Fruit fly (Drosophila melanogaster) whole organism, prepupa: ENCODE results near the gene CG43288.

Experiments used
- Sox14 ChIP-seq: fragments of 200-800 bp; sonication (Bioruptor generic); optimal IDR thresholded peaks from 3 replicates; lab custom pipeline; 2016; ENCODE audit warnings: missing biosample characterization, missing genetic modification characterization
- cyc ChIP-seq: fragments of 200-800 bp; sonication (Bioruptor generic); optimal IDR thresholded peaks from 3 replicates; lab custom pipeline; 2016; ENCODE audit warnings: missing biosample characterization, missing genetic modification characterization
- dsx ChIP-seq: fragments of 200-800 bp; optimal IDR thresholded peaks from 3 replicates; lab custom pipeline; 2019; ENCODE audit warnings: missing biosample characterization, mild to moderate bottlenecking, missing genetic modification characterization, moderate library complexity; ENCODE audit not compliant: poor library complexity, severe bottlenecking
- fd59A ChIP-seq: fragments of 200-800 bp; sonication (Bioruptor generic); optimal IDR thresholded peaks from 2 replicates; lab custom pipeline; 2017; ENCODE audit warnings: missing biosample characterization, mild to moderate bottlenecking, missing genetic modification characterization, missing genetic modification reagents
- lz ChIP-seq: fragments of 200-800 bp; sonication (Bioruptor generic); optimal IDR thresholded peaks from 3 replicates; lab custom pipeline; 2016; ENCODE audit warnings: missing biosample characterization, missing genetic modification characterization

CG43288 gene

DNA sequence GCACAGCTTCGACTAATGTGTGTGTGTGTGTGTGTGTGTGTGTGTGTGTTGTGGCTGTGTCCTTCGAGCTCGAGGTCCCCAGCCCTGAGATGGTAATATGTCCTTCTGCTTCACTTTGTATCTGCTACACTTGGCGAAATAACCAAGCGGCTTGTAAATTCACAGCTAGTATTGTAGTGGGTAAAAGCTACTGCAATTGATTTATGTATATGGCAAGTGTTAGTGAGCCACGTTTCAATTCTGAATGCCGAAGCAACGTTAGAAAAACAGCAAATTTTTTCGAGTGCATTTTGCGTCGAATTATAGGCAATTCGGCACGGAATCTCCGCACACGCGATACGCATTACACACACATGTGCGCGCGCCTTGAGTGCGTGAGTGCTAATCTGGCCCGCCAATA lies 49.8 kb downstream of the CG43288 start (continued):
- TF ChIP-seq cyc (GFP tag; lab: Kevin White, UChicago), result peak; percentile 47
- peak; percentile 45 for TF ChIP-seq lz (GFP tag; lab: Kevin White, UChicago)
- peak; percentile 55 for TF ChIP-seq dsx (GFP tag; lab: Kevin White, UChicago)
- TF ChIP-seq Sox14 (GFP tag; lab: Kevin White, UChicago), result peak; percentile 10
- TF ChIP-seq fd59A (GFP tag; lab: Kevin White, UChicago), result no peak
